Worm (Caenorhabditis elegans): ENCODE measurements around the gene pqn-51.

pqn-51 gene

ce11 chrV:5026438-5026837 is 23.0 kb upstream of the pqn-51 start (continued):
- TF ChIP-seq saeg-2 (GFP tag; IDR thresholded peaks at IDR 0.05) (no peak), ces-1 (GFP tag; optimal IDR thresholded peaks at IDR 0.05) (no peak), lin-39 (tag; optimal IDR thresholded peaks at IDR 0.05) (no peak), mdt-29 (GFP tag; IDR thresholded peaks at IDR 0.05) (no peak), ama-1 (optimal IDR thresholded peaks at IDR 0.05) (no peak), nhr-102 (tag; optimal IDR thresholded peaks at IDR 0.05) (peak; percentile 37), arid-1 (GFP tag; conservative IDR thresholded peaks at IDR 0.05) (no peak), ceh-20 (GFP tag; IDR thresholded peaks at IDR 0.05) (no peak), vab-7 (GFP tag; IDR thresholded peaks at IDR 0.05) (no peak), snpc-4 (tag; optimal IDR thresholded peaks at IDR 0.05) (no peak), F44E2.7 (GFP tag; IDR thresholded peaks at IDR 0.05) (no peak), nhr-28 (tag; optimal IDR thresholded peaks at IDR 0.05) (peak; percentile 25), nhr-6 (tag; optimal IDR thresholded peaks at IDR 0.05) (no peak), daf-16 (GFP tag; optimal IDR thresholded peaks at IDR 0.05) (no peak), daf-16 (tag; optimal IDR thresholded peaks at IDR 0.05) (peak; percentile 30), hmg-1.1 (GFP tag; IDR thresholded peaks at IDR 0.05) (no peak), tag-97 (GFP tag; IDR thresholded peaks at IDR 0.05) (no peak), snpc-1.2 (GFP tag; IDR thresholded peaks at IDR 0.05) (no peak), mxl-3 (GFP tag; optimal IDR thresholded peaks at IDR 0.05) (peak; percentile 12), R02D3.7 (tag; optimal IDR thresholded peaks at IDR 0.05) (no peak), pqm-1 (tag; optimal IDR thresholded peaks at IDR 0.05) (peak; percentile 10), ZK546.5 (tag; optimal IDR thresholded peaks at IDR 0.05) (no peak), aha-1 (tag) (no peak), dmd-6 (GFP tag; IDR thresholded peaks at IDR 0.05) (peak; percentile 77), lir-3 (tag; optimal IDR thresholded peaks at IDR 0.05) (no peak), nhr-41 (GFP tag; IDR thresholded peaks at IDR 0.05) (no peak), madf-5 (GFP tag; IDR thresholded peaks at IDR 0.05) (no peak), spr-3 (GFP tag; optimal IDR thresholded peaks at IDR 0.05) (no peak), rbr-2 (tag; optimal IDR thresholded peaks at IDR 0.05) (no peak), lin-29 (GFP tag; IDR thresholded peaks at IDR 0.05) (no peak), F10B5.3 (tag; optimal IDR thresholded peaks at IDR 0.05) (no peak), mdl-1 (tag; optimal IDR thresholded peaks at IDR 0.05) (no peak), mes-2 (tag; optimal IDR thresholded peaks at IDR 0.05; ENCODE audit: poor library complexity, severe bottlenecking) (no peak), fos-1 (tag; optimal IDR thresholded peaks at IDR 0.05) (no peak), lin-13 (GFP tag; optimal IDR thresholded peaks at IDR 0.05) (no peak), hif-1 (tag; optimal IDR thresholded peaks at IDR 0.05) (no peak), ztf-11 (tag; optimal IDR thresholded peaks at IDR 0.05) (no peak), ztf-7 (tag; optimal IDR thresholded peaks at IDR 0.05) (no peak), nhr-237 (tag; optimal IDR thresholded peaks at IDR 0.05) (no peak), set-16 (GFP tag; IDR thresholded peaks at IDR 0.05) (no peak), lin-38 (GFP tag; IDR thresholded peaks at IDR 0.05) (no peak), skn-1 (tag; optimal IDR thresholded peaks at IDR 0.05) (no peak), dmd-9 (GFP tag; IDR thresholded peaks at IDR 0.05) (no peak), Y75B8A.6 (GFP tag; IDR thresholded peaks at IDR 0.05) (no peak), zip-2 (tag; optimal IDR thresholded peaks at IDR 0.05) (no peak), lim-7 (GFP tag; IDR thresholded peaks at IDR 0.05) (no peak)
